Worm (Caenorhabditis elegans): ENCODE measurements around the gene cogc-6.
A peak's percentile ranks its signal among the peaks of the same experiment; 100 is the strongest.

DNA sequence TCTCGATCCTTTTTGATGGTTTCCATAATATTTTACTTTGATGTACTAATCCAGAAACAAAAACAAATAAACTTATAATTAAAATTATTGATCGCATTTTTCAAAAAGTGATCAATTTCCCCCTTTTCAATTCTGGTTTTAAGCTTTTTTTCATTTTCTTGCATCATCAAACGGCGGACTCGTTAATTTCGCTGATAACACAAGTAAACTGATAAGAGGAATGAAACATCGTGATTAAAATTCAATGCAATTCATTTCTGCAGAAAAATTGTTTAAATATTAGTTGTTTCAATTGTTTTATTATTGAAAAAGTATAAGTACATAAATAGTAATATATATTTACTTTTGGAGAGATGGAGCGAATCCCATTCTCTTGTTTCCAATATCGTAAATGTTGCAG is 46.2 kb upstream of the cogc-6 start:
- TF ChIP-seq F13H6.1 (tag; optimal IDR thresholded peaks at IDR 0.05) (no peak), ama-1 (optimal IDR thresholded peaks at IDR 0.05) (no peak), unc-39 (tag; optimal IDR thresholded peaks at IDR 0.05) (no peak), skn-1 (tag; optimal IDR thresholded peaks at IDR 0.05) (no peak), snpc-4 (tag; optimal IDR thresholded peaks at IDR 0.05) (no peak), fos-1 (tag; optimal IDR thresholded peaks at IDR 0.05) (peak; percentile 73), nhr-237 (tag; optimal IDR thresholded peaks at IDR 0.05) (no peak), unc-62 (GFP tag; optimal IDR thresholded peaks at IDR 0.05) (no peak), nhr-11 (tag; optimal IDR thresholded peaks at IDR 0.05) (no peak), lin-13 (GFP tag; optimal IDR thresholded peaks at IDR 0.05) (peak; percentile 16), aly-2 (tag; optimal IDR thresholded peaks at IDR 0.05) (no peak), dmd-4 (tag; optimal IDR thresholded peaks at IDR 0.05) (no peak), elt-3 (tag; optimal IDR thresholded peaks at IDR 0.05) (no peak)
